3 fruit fly cellular contexts compared by ENCODE assay signal in the genomic region with DNA sequence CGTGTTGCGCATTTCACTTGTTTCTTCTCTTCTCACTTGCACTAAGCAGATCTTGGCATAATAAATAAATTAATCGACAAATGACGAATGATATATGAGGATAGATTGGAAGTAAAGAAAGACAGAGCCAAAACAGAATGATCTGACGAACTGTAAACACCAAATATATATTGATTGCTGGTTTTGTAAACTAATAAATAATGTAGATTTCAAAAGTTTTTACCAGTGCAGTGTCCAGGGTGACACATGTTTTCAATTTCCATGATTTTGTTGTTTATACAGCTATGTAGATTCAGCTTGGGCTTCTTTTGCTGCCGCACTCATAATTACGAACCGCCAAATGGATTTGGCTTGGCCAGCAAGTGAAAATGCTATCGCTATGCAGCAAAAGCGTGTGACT.
TF ChIP-seq lines count a peak whose summit lies in the region.

No protein-coding gene starts in this region.

- no peak for TF ChIP-seq CTCF in whole organism, embryonic (GFP tag; optimal IDR thresholded peaks at IDR 0.05; lab: Kevin White, UChicago)

TF ChIP-seq in whole organism, embryonic, 481 proteins besides CTCF, POLR2A, EP300 and RAD21:
- TF ChIP-seq Hmr (GFP tag; optimal IDR thresholded peaks at IDR 0.05; lab: Kevin White, UChicago), result peak; percentile 29
- peak; percentile 69 for TF ChIP-seq sens (GFP tag; lab: Kevin White, UChicago)
- no peak for TF ChIP-seq CG1233 (GFP tag; optimal IDR thresholded peaks at IDR 0.05; lab: Kevin White, UChicago)
- peak; percentile 27 for TF ChIP-seq Meics (GFP tag; optimal IDR thresholded peaks at IDR 0.05; lab: Kevin White, UChicago)
- peak; percentile 50 for TF ChIP-seq CG18599 (GFP tag; optimal IDR thresholded peaks at IDR 0.05; lab: Kevin White, UChicago)
- peak; percentile 47; the same call in 1 of the 2 replicates for TF ChIP-seq Atf6 (GFP tag; IDR thresholded peaks at IDR 0.05; lab: Robert Waterston, UW)
- TF ChIP-seq CG15514 (GFP tag; optimal IDR thresholded peaks at IDR 0.05; lab: Kevin White, UChicago), result peak; percentile 47
- no peak for TF ChIP-seq CG3995 (GFP tag; optimal IDR thresholded peaks at IDR 0.05; lab: Kevin White, UChicago)
- TF ChIP-seq caup (GFP tag; optimal IDR thresholded peaks at IDR 0.05; lab: Kevin White, UChicago; ENCODE audit: severe bottlenecking), result peak; percentile 43
- no peak for TF ChIP-seq Opbp (GFP tag; IDR thresholded peaks at IDR 0.05; lab: Robert Waterston, UW; ENCODE audit: partially characterized antibody)
- TF ChIP-seq lab (GFP tag; optimal IDR thresholded peaks at IDR 0.05; lab: Kevin White, UChicago), result peak; percentile 61
- TF ChIP-seq CG8290 (GFP tag; optimal IDR thresholded peaks at IDR 0.05; lab: Kevin White, UChicago), result no peak
- TF ChIP-seq CG8290 (tag; optimal IDR thresholded peaks at IDR 0.05; lab: Kevin White, UChicago), result peak in 1 of 2 experiments; percentile 22
- no peak for TF ChIP-seq dm (GFP tag; optimal IDR thresholded peaks at IDR 0.05; lab: Kevin White, UChicago)
- peak; percentile 17 for TF ChIP-seq CG6813 (GFP tag; optimal IDR thresholded peaks at IDR 0.05; lab: Kevin White, UChicago)
- peak; percentile 5 for TF ChIP-seq CG10209 (GFP tag; optimal IDR thresholded peaks at IDR 0.05; lab: Kevin White, UChicago)
- TF ChIP-seq C15 (GFP tag; IDR thresholded peaks at IDR 0.05; lab: Robert Waterston, UW), result 0 out of 3 replicates have a peak, but pooled peaks have one; percentile 14
- TF ChIP-seq CG2889 (GFP tag; IDR thresholded peaks at IDR 0.05; lab: Robert Waterston, UW), result no peak
- no peak for TF ChIP-seq CG9797 (GFP tag; optimal IDR thresholded peaks at IDR 0.05; lab: Kevin White, UChicago)
- TF ChIP-seq cg (GFP tag; optimal IDR thresholded peaks at IDR 0.05; lab: Kevin White, UChicago), result no peak
- TF ChIP-seq CG33213 (GFP tag; optimal IDR thresholded peaks at IDR 0.05; lab: Kevin White, UChicago), result no peak
- TF ChIP-seq CG17568 (GFP tag; optimal IDR thresholded peaks at IDR 0.05; lab: Kevin White, UChicago), result peak; percentile 17
- TF ChIP-seq Hr51 (GFP tag; optimal IDR thresholded peaks at IDR 0.05; lab: Kevin White, UChicago), result no peak
- TF ChIP-seq CG3281 (GFP tag; optimal IDR thresholded peaks at IDR 0.05; lab: Kevin White, UChicago), result peak; percentile 9
- no peak for TF ChIP-seq CG30431 (GFP tag; optimal IDR thresholded peaks at IDR 0.05; lab: Kevin White, UChicago)
- TF ChIP-seq Dek (tag; optimal IDR thresholded peaks at IDR 0.05; lab: Kevin White, UChicago), result no peak
- TF ChIP-seq nau (GFP tag; optimal IDR thresholded peaks at IDR 0.05; lab: Kevin White, UChicago), result no peak
- peak; percentile 3 for TF ChIP-seq Fer3 (tag; optimal IDR thresholded peaks at IDR 0.05; lab: Kevin White, UChicago)

TF ChIP-seq in whole organism, prepupa, 60 proteins besides CTCF, POLR2A, EP300 and RAD21:
- no peak for TF ChIP-seq CG10669 (GFP tag; optimal IDR thresholded peaks at IDR 0.05; lab: Kevin White, UChicago)
- no peak for TF ChIP-seq CG6808 (GFP tag; optimal IDR thresholded peaks at IDR 0.05; lab: Kevin White, UChicago)
- TF ChIP-seq Eip93F (GFP tag; optimal IDR thresholded peaks at IDR 0.05; lab: Kevin White, UChicago), result no peak
- TF ChIP-seq CG8119 (GFP tag; IDR thresholded peaks at IDR 0.05; lab: Robert Waterston, UW), result 0 out of 3 replicates have a peak, but pooled peaks have one; percentile 47
- no peak for TF ChIP-seq CG11902 (GFP tag; optimal IDR thresholded peaks at IDR 0.05; lab: Kevin White, UChicago)
- no peak for TF ChIP-seq CG6792 (GFP tag; optimal IDR thresholded peaks at IDR 0.05; lab: Kevin White, UChicago)
- TF ChIP-seq dsx (GFP tag; optimal IDR thresholded peaks at IDR 0.05; lab: Kevin White, UChicago; ENCODE audit: poor library complexity, severe bottlenecking), result no peak
- TF ChIP-seq Hr4 (GFP tag; optimal IDR thresholded peaks at IDR 0.05; lab: Kevin White, UChicago), result peak; percentile 54
- no peak for TF ChIP-seq vri (GFP tag; optimal IDR thresholded peaks at IDR 0.05; lab: Kevin White, UChicago)
- TF ChIP-seq CG9139 (GFP tag; optimal IDR thresholded peaks at IDR 0.05; lab: Kevin White, UChicago), result no peak
- TF ChIP-seq topi (GFP tag; optimal IDR thresholded peaks at IDR 0.05; lab: Kevin White, UChicago), result no peak
- TF ChIP-seq pdm3 (GFP tag; optimal IDR thresholded peaks at IDR 0.05; lab: Kevin White, UChicago), result no peak
- TF ChIP-seq Smox (GFP tag; optimal IDR thresholded peaks at IDR 0.05; lab: Kevin White, UChicago), result no peak
- TF ChIP-seq cyc (GFP tag; optimal IDR thresholded peaks at IDR 0.05; lab: Kevin White, UChicago), result no peak
- TF ChIP-seq Gug (GFP tag; IDR thresholded peaks at IDR 0.05; lab: Robert Waterston, UW), result no peak
- peak; percentile 31 for TF ChIP-seq CG6276 (GFP tag; optimal IDR thresholded peaks at IDR 0.05; lab: Kevin White, UChicago)
- TF ChIP-seq CG32006 (GFP tag; optimal IDR thresholded peaks at IDR 0.05; lab: Kevin White, UChicago), result peak; percentile 61
- peak; percentile 17 for TF ChIP-seq CG4318 (GFP tag; optimal IDR thresholded peaks at IDR 0.05; lab: Kevin White, UChicago)
- no peak for TF ChIP-seq fd85E (GFP tag; optimal IDR thresholded peaks at IDR 0.05; lab: Kevin White, UChicago)
- no peak for TF ChIP-seq Lpt (GFP tag; optimal IDR thresholded peaks at IDR 0.05; lab: Kevin White, UChicago)
- TF ChIP-seq Eip78C (GFP tag; lab: Kevin White, UChicago), result peak; percentile 24
- TF ChIP-seq CG10631 (GFP tag; optimal IDR thresholded peaks at IDR 0.05; lab: Kevin White, UChicago), result no peak
- no peak for TF ChIP-seq Sox15 (GFP tag; optimal IDR thresholded peaks at IDR 0.05; lab: Kevin White, UChicago)
- TF ChIP-seq fd59A (GFP tag; optimal IDR thresholded peaks at IDR 0.05; lab: Kevin White, UChicago), result no peak
- no peak for TF ChIP-seq Ets96B (tag; optimal IDR thresholded peaks at IDR 0.05; lab: Kevin White, UChicago)
- TF ChIP-seq ss (GFP tag; optimal IDR thresholded peaks at IDR 0.05; lab: Kevin White, UChicago), result no peak
- no peak for TF ChIP-seq Sox102F (GFP tag; optimal IDR thresholded peaks at IDR 0.05; lab: Kevin White, UChicago)
- no peak for TF ChIP-seq CG31627 (GFP tag; optimal IDR thresholded peaks at IDR 0.05; lab: Kevin White, UChicago)
- TF ChIP-seq CG15336 (GFP tag; IDR thresholded peaks at IDR 0.05; lab: Robert Waterston, UW), result peak; percentile 27; the same call in 1 of the 2 replicates
- TF ChIP-seq spab (GFP tag; optimal IDR thresholded peaks at IDR 0.05; lab: Kevin White, UChicago), result no peak

TF ChIP-seq in whole organism, pupa, 21 proteins besides CTCF, POLR2A, EP300 and RAD21:
- no peak for TF ChIP-seq CG9948 (tag; optimal IDR thresholded peaks at IDR 0.05; lab: Kevin White, UChicago)
- peak; percentile 3 for TF ChIP-seq CG8301 (tag; optimal IDR thresholded peaks at IDR 0.05; lab: Kevin White, UChicago)
- no peak for TF ChIP-seq CG8159 (tag; optimal IDR thresholded peaks at IDR 0.05; lab: Kevin White, UChicago)
- TF ChIP-seq CG32121 (GFP tag; IDR thresholded peaks at IDR 0.05; lab: Robert Waterston, UW), result 0 out of 2 replicates have a peak, but pooled peaks have one; percentile 21
- TF ChIP-seq CG14655 (GFP tag; optimal IDR thresholded peaks at IDR 0.05; lab: Kevin White, UChicago), result peak; percentile 9
- no peak for TF ChIP-seq Snoo (tag; optimal IDR thresholded peaks at IDR 0.05; lab: Kevin White, UChicago)
